Fruit fly (Drosophila melanogaster): ENCODE measurements around the gene X11Lbeta.

- TF ChIP-seq Sp1 (GFP tag; optimal IDR thresholded peaks at IDR 0.05) (no peak), psq (GFP tag; optimal IDR thresholded peaks at IDR 0.05) (no peak), pan (optimal IDR thresholded peaks at IDR 0.05) (peak; percentile 24), Hr78 (GFP tag; optimal IDR thresholded peaks at IDR 0.05) (no peak), fru (GFP tag; optimal IDR thresholded peaks at IDR 0.05) (no peak), dl (GFP tag; optimal IDR thresholded peaks at IDR 0.05; ENCODE audit: insufficient read depth in 1 of 2, partially characterized antibody in 2 of 2) (no peak), CG32264 (GFP tag; optimal IDR thresholded peaks at IDR 0.05) (no peak), Abd-B (GFP tag; optimal IDR thresholded peaks at IDR 0.05) (no peak), woc (GFP tag; optimal IDR thresholded peaks at IDR 0.05) (no peak), Myc (optimal IDR thresholded peaks at IDR 0.05) (no peak), usp (GFP tag; optimal IDR thresholded peaks at IDR 0.05) (no peak), br (GFP tag; optimal IDR thresholded peaks at IDR 0.05) (no peak), dsf (GFP tag; optimal IDR thresholded peaks at IDR 0.05; ENCODE audit: borderline replicate concordance) (no peak), Hnf4 (GFP tag; optimal IDR thresholded peaks at IDR 0.05) (no peak)
Measured at dm6 chrX:10606889-10607478, 20.6 kb upstream of the X11Lbeta start.

Data from whole organism, wandering third instar larva.